Fruit fly (Drosophila melanogaster) whole organism, embryonic: ENCODE data around the gene Gr36b.

Source experiments
- CG10321 ChIP-seq: fragments of 200-800 bp; sonication (Bioruptor generic); IDR thresholded peaks from 2 replicates; pipeline ENCODE4 v1.3.6; 2022; ENCODE audit warnings: missing biosample characterization, missing genetic modification characterization
- CG12942 ChIP-seq: fragments of 200-800 bp; sonication (Bioruptor generic); optimal IDR thresholded peaks from 3 replicates; lab custom pipeline; 2016; ENCODE audit warnings: missing biosample characterization, missing genetic modification characterization
- CG14050 ChIP-seq: fragments of 200-800 bp; sonication (Bioruptor generic); IDR thresholded peaks from 3 replicates; pipeline ENCODE4 v1.3.6; 2022; ENCODE audit warnings: missing biosample characterization, missing genetic modification characterization
- CG14441 ChIP-seq: fragments of 200-800 bp; sonication (Bioruptor generic); IDR thresholded peaks from 2 replicates; pipeline ENCODE4 v1.3.6; 2022; ENCODE audit warnings: missing biosample characterization, missing genetic modification characterization
- CG8388 ChIP-seq: fragments of 200-800 bp; sonication (Bioruptor generic); optimal IDR thresholded peaks from 2 replicates; lab custom pipeline; 2019; ENCODE audit warnings: missing biosample characterization, mild to moderate bottlenecking, missing genetic modification characterization, moderate library complexity
- Dad ChIP-seq: fragments of 200-800 bp; sonication (Bioruptor generic); optimal IDR thresholded peaks from 3 replicates; lab custom pipeline; 2016; ENCODE audit warnings: missing biosample characterization, missing genetic modification characterization
- ham ChIP-seq: fragments of 200-800 bp; sonication (Bioruptor generic); IDR thresholded peaks from 2 replicates; pipeline ENCODE4 v1.3.6; 2022; ENCODE audit warnings: missing biosample characterization, missing genetic modification characterization
- klu ChIP-seq: fragments of 200-800 bp; sonication (Bioruptor generic); IDR thresholded peaks from 2 replicates; pipeline ENCODE4 v1.3.6; 2022; ENCODE audit warnings: missing biosample characterization, missing genetic modification characterization
- phol ChIP-seq: fragments of 200-800 bp; sonication (Bioruptor generic); optimal IDR thresholded peaks from 3 replicates; lab custom pipeline; 2018; ENCODE audit warnings: missing biosample characterization, mild to moderate bottlenecking, missing genetic modification characterization, moderate library complexity
- sima ChIP-seq: fragments of 200-800 bp; sonication (Bioruptor generic); optimal IDR thresholded peaks from 2 replicates; lab custom pipeline; 2016; ENCODE audit warnings: missing biosample characterization, missing genetic modification characterization
- usp ChIP-seq: fragments of >200 bp; optimal IDR thresholded peaks from 2 replicates; lab custom pipeline; 2017; ENCODE audit warnings: missing biosample characterization, missing genetic modification characterization

DNA sequence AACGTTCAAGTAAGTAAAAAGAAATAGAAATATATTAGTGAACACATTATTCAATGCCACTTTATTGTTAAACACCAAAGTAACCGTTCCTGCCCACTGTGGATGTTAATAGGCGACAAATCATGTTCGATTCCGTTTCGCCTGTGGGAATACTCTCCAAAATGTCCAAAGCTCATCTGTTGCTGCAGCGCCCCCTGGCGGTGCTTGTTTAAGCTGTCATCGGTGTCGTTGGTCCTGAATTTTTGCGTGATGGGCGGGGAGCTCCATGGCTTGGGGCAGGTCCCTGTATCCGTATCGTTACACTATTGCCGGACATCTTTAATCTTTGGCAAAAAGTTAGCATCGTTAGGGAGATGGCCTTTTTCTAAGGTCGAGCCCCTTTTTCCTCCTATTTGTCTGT is 23.2 kb downstream of the Gr36b start:
- TF ChIP-seq CG14050 (GFP tag; lab: Robert Waterston, UW), result no peak
- no peak for TF ChIP-seq CG12942 (GFP tag; lab: Kevin White, UChicago)
- no peak for TF ChIP-seq CG8388
- no peak for TF ChIP-seq ham (GFP tag; lab: Robert Waterston, UW)
- no peak for TF ChIP-seq phol (tag; lab: Kevin White, UChicago)
- no peak for TF ChIP-seq CG10321
- no peak for TF ChIP-seq sima (GFP tag; lab: Kevin White, UChicago)
- TF ChIP-seq CG14441, result no peak
- no peak for TF ChIP-seq Dad (GFP tag; lab: Kevin White, UChicago)
- TF ChIP-seq klu (GFP tag; lab: Robert Waterston, UW), result no peak
- TF ChIP-seq usp, result no peak
